Worm (Caenorhabditis elegans) whole organism, midembryonic: Measurements from ENCODE around the gene Y102F5A.1.

ENCODE experiments used
- T22C8.4 ChIP-seq: fragments of 200-800 bp; sonication (Bioruptor generic); IDR thresholded peaks from 2 replicates; pipeline ENCODE4 v1.3.6; 2022; ENCODE audit warnings: missing genetic modification characterization, missing compliant biosample characterization
- cog-1 ChIP-seq: sonication (generic microtip); optimal IDR thresholded peaks from 2 replicates; lab custom pipeline; 2016; ENCODE audit warnings: missing genetic modification characterization, missing compliant biosample characterization
- flt-1 ChIP-seq: fragments of 200-800 bp; sonication (Bioruptor generic); IDR thresholded peaks from 2 replicates; pipeline ENCODE4 v1.3.6; 2022; ENCODE audit warnings: missing genetic modification characterization, missing compliant biosample characterization
- klf-2 ChIP-seq: fragments of 200-800 bp; sonication (Bioruptor generic); conservative IDR thresholded peaks from 2 replicates; pipeline ENCODE4 v1.3.6; 2022; ENCODE audit warnings: missing genetic modification reagents, missing genetic modification characterization, missing compliant biosample characterization
- med-1 ChIP-seq: sonication (generic microtip); optimal IDR thresholded peaks from 2 replicates; lab custom pipeline; 2017; ENCODE audit warnings: missing genetic modification characterization, mild to moderate bottlenecking, missing compliant biosample characterization, antibody characterized with exemption, missing genetic modification reagents; ENCODE audit not compliant: insufficient read depth
- ref-1 ChIP-seq: fragments of 200-800 bp; sonication (Bioruptor generic); conservative IDR thresholded peaks from 2 replicates; pipeline ENCODE4 v1.3.6; 2022; ENCODE audit warnings: missing genetic modification reagents, missing genetic modification characterization, missing compliant biosample characterization
- tab-1 ChIP-seq: fragments of 200-800 bp; sonication (Bioruptor generic); IDR thresholded peaks from 2 replicates; pipeline ENCODE4 v1.3.6; 2022; ENCODE audit warnings: missing genetic modification characterization, missing compliant biosample characterization
- ztf-23 ChIP-seq: fragments of 200-800 bp; sonication (Bioruptor generic); IDR thresholded peaks from 2 replicates; pipeline ENCODE4 v1.3.6; 2022; ENCODE audit warnings: missing genetic modification reagents, missing genetic modification characterization, missing compliant biosample characterization
- ztf-29 ChIP-seq: fragments of 200-800 bp; sonication (Bioruptor generic); IDR thresholded peaks from 2 replicates; pipeline ENCODE4 v1.3.6; 2022; ENCODE audit warnings: missing genetic modification reagents, missing genetic modification characterization, missing compliant biosample characterization

Y102F5A.1 gene

ce11 chrX:11806175-11806853, 22.2 kb upstream of the Y102F5A.1 start:
- no peak for TF ChIP-seq ref-1 (GFP tag; lab: Robert Waterston, UW)
- no peak for TF ChIP-seq ztf-29 (GFP tag; lab: Robert Waterston, UW)
- no peak for TF ChIP-seq klf-2 (GFP tag; lab: Robert Waterston, UW)
- TF ChIP-seq cog-1 (tag; lab: Kevin White, UChicago): no peak
- TF ChIP-seq tab-1: no peak
- no peak for TF ChIP-seq ztf-23 (GFP tag; lab: Robert Waterston, UW)
- TF ChIP-seq T22C8.4 (GFP tag; lab: Robert Waterston, UW): no peak
- no peak for TF ChIP-seq flt-1

DNA sequence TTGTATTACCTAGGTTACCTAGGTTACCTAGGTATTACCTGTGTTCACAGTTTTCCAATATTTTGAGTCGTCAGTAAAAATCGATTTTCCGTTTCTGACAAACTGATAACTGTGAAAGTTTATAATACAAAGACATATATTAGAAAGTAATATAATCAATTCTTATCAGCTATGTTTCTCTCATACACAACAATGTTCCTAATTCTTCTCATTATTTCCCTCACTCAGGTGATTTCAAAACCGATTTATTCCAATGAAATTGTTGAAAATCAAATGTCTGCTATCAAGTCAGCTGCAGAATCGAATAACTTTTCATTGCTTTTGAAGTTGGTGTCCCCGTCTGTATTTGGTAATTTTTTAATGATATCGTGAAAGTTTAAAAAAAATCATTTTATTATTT, 19.9 kb upstream of the Y102F5A.1 start, which contains the start of gene C34E11.4:
C34E11.4 (plus strand) TSS at position 154 of the 400 bp plus-strand sequence.
- TF ChIP-seq ztf-29 (GFP tag; lab: Robert Waterston, UW): no peak
- TF ChIP-seq ztf-23 (GFP tag; lab: Robert Waterston, UW): no peak
- TF ChIP-seq tab-1: no peak
- TF ChIP-seq cog-1 (tag; lab: Kevin White, UChicago): no peak
- no peak for TF ChIP-seq ref-1 (GFP tag; lab: Robert Waterston, UW)
- TF ChIP-seq med-1 (GFP tag; lab: Kevin White, UChicago): no peak
- no peak for TF ChIP-seq T22C8.4 (GFP tag; lab: Robert Waterston, UW)
- no peak for TF ChIP-seq klf-2 (GFP tag; lab: Robert Waterston, UW)
- TF ChIP-seq flt-1: no peak

- TF ChIP-seq flt-1: peak; percentile 66; the same call in 1 of the 2 replicates
- TF ChIP-seq T22C8.4 (GFP tag; lab: Robert Waterston, UW): peak; percentile 77; the same call in 1 of the 2 replicates
- no peak for TF ChIP-seq med-1 (GFP tag; lab: Kevin White, UChicago)
- peak; percentile 42 for TF ChIP-seq cog-1 (tag; lab: Kevin White, UChicago)
Observed at ce11 chrX:11798057-11798555, 14.0 kb upstream of the Y102F5A.1 start, which contains the start of gene rsd-3. TSS of gene rsd-3 (plus strand) at chrX:11798505.

DNA sequence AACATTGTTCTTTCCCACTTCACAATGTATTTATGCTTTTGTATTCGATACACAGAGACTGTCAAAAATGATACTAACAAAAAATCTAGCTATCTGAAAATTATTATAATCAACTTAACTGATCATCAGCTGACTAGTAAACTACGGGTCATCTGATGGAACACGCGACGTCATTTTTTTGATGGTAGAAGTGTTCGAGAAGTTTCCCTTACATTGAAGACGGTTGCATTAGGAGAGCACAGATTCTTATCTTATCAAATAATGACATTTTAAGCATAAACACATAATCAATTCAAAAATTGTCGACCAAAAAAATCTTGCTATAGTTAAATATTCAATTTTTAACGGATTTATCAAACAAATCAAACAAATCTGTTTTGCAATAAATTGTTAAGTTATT, 8.6 kb upstream of the Y102F5A.1 start:
- TF ChIP-seq klf-2 (GFP tag; lab: Robert Waterston, UW): no peak
- TF ChIP-seq med-1 (GFP tag; lab: Kevin White, UChicago): no peak

- TF ChIP-seq tab-1 (no peak), T22C8.4 (GFP tag; lab: Robert Waterston, UW) (no peak), ztf-29 (GFP tag; lab: Robert Waterston, UW) (no peak), cog-1 (tag; lab: Kevin White, UChicago) (no peak)
Observed at ce11 chrX:11791364-11792221, 7.5 kb upstream of the Y102F5A.1 start.

DNA sequence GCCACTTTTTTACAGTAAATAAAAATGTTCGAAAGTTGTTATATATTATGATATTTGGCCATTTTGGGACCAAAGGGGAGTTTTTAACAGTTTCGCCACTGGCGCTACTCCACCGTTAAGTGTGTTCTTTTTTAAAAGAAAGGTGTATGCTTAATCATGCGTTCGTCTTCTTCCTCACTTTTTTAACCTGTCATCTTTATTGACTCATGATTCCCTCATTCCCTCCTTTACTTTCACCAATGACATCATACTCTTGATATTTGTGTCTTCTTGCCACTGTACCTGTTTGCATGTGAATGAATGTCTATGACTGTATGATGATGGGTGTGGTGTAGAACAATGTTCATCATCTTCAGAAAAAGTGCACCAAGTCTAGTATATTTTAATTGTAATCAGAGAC, 6.5 kb upstream of the Y102F5A.1 start:
- TF ChIP-seq ref-1 (GFP tag; lab: Robert Waterston, UW) (no peak), med-1 (GFP tag; lab: Kevin White, UChicago) (no peak), flt-1 (no peak), ztf-29 (GFP tag; lab: Robert Waterston, UW) (no peak), tab-1 (no peak), T22C8.4 (GFP tag; lab: Robert Waterston, UW) (no peak), klf-2 (GFP tag; lab: Robert Waterston, UW) (no peak), cog-1 (tag; lab: Kevin White, UChicago) (no peak), ztf-23 (GFP tag; lab: Robert Waterston, UW) (no peak)

ce11 chrX:11769278-11769677, 14.9 kb downstream of the Y102F5A.1 start, which contains the start of gene ttx-3:
TSS of gene ttx-3 (minus strand) at chrX:11769378.
- no peak for TF ChIP-seq med-1 (GFP tag; lab: Kevin White, UChicago)
- TF ChIP-seq tab-1: no peak
- no peak for TF ChIP-seq cog-1 (tag; lab: Kevin White, UChicago)
- no peak for TF ChIP-seq ztf-23 (GFP tag; lab: Robert Waterston, UW)
- TF ChIP-seq flt-1: no peak
- TF ChIP-seq ztf-29 (GFP tag; lab: Robert Waterston, UW): no peak
- TF ChIP-seq ref-1 (GFP tag; lab: Robert Waterston, UW): no peak

- TF ChIP-seq ztf-29 (GFP tag; lab: Robert Waterston, UW) (no peak), cog-1 (tag; lab: Kevin White, UChicago) (no peak), klf-2 (GFP tag; lab: Robert Waterston, UW) (no peak), T22C8.4 (GFP tag; lab: Robert Waterston, UW) (no peak), flt-1 (no peak), med-1 (GFP tag; lab: Kevin White, UChicago) (no peak), ztf-23 (GFP tag; lab: Robert Waterston, UW) (no peak), tab-1 (no peak), ref-1 (GFP tag; lab: Robert Waterston, UW) (no peak)
Observed at ce11 chrX:11766432-11766831, 17.7 kb downstream of the Y102F5A.1 start.

DNA sequence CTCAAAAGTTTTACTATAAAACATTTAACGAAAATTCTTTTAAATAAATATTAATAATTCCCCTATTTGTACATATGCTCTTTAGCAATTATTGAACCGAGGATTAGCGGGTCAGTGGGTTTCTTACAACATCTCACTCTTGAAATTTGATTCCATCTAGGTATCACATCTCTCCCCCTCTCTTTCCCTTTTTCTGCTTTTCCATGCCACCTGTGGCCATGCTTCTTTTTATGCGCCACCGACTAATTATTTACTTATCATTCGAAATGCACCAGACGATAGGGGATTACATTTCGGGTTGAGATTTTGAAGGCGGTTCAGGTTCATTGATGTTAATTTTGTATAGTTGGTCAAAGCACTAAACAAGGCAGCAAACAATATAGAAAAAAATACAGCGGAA, 18.3 kb downstream of the Y102F5A.1 start:
- TF ChIP-seq klf-2 (GFP tag; lab: Robert Waterston, UW) (no peak), ztf-23 (GFP tag; lab: Robert Waterston, UW) (no peak), ztf-29 (GFP tag; lab: Robert Waterston, UW) (no peak), T22C8.4 (GFP tag; lab: Robert Waterston, UW) (no peak), ref-1 (GFP tag; lab: Robert Waterston, UW) (no peak), flt-1 (no peak), tab-1 (no peak), med-1 (GFP tag; lab: Kevin White, UChicago) (no peak), cog-1 (tag; lab: Kevin White, UChicago) (no peak)
